Worm (Caenorhabditis elegans) whole organism, mixed stage, embryonic: ENCODE measurements around the gene math-6.
"Not testable (repeated sequence)": the region's sequence is repeated elsewhere in the genome, so short reads cannot be mapped to it uniquely, and the experiment has no call there.

ENCODE experiments used
- cnd-1 ChIP-seq: fragments of 200-800 bp; sonication (Bioruptor generic); optimal IDR thresholded peaks from 2 replicates; lab custom pipeline; 2018; ENCODE audit warnings: mild to moderate bottlenecking, missing genetic modification characterization, missing compliant biosample characterization
- drap-1 ChIP-seq: fragments of 200-800 bp; sonication (Bioruptor generic); optimal IDR thresholded peaks from 3 replicates; lab custom pipeline; 2018; ENCODE audit warnings: mild to moderate bottlenecking, missing genetic modification characterization, missing compliant biosample characterization
- lin-13 ChIP-seq: fragments of 150-350 bp; optimal IDR thresholded peaks from 2 replicates; lab custom pipeline; 2014; ENCODE audit warnings: missing biosample characterization, missing genetic modification characterization
- lsy-2 ChIP-seq: fragments of 150-350 bp; optimal IDR thresholded peaks from 2 replicates; lab custom pipeline; 2014; ENCODE audit warnings: missing biosample characterization, missing genetic modification characterization
- nhr-237 ChIP-seq: fragments of 150-350 bp; optimal IDR thresholded peaks from 2 replicates; lab custom pipeline; 2014; ENCODE audit warnings: missing biosample characterization, missing genetic modification characterization
- nhr-28 ChIP-seq: fragments of 150-350 bp; optimal IDR thresholded peaks from 2 replicates; lab custom pipeline; 2014; ENCODE audit warnings: missing biosample characterization, missing genetic modification characterization
- nhr-76 ChIP-seq: sonication (generic microtip); optimal IDR thresholded peaks from 2 replicates; lab custom pipeline; 2017; ENCODE audit warnings: missing biosample characterization, missing genetic modification characterization
- pha-4 ChIP-seq: fragments of 150-350 bp; optimal IDR thresholded peaks from 2 replicates; lab custom pipeline; 2018; ENCODE audit warnings: missing biosample characterization, missing genetic modification reagents, missing genetic modification characterization
- unc-62 ChIP-seq: fragments of 150-350 bp; optimal IDR thresholded peaks from 2 replicates; lab custom pipeline; 2014; ENCODE audit warnings: missing biosample characterization, missing genetic modification reagents, missing genetic modification characterization
- ztf-11 ChIP-seq: fragments of 150-350 bp; optimal IDR thresholded peaks from 2 replicates; lab custom pipeline; 2014; ENCODE audit warnings: missing biosample characterization, missing genetic modification characterization

DNA sequence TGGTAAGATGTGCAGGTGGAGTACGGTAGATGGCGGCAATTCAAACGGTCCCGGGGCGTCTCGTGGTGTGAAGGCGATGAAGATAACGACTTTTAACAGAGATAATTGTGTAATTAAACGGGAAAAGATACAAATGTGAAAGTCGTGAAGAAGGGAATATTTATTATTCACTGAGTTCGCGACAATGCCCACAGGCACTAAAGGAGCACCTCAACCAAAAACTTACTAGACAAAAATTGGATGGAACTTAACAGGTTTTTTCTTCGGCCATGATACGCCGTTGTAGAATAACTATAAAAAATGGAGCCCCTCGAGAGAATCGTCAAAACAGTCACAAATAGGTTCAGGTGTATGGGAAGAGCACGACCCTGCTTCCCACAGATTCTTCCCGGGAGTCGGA is 22.2 kb downstream of the math-6 start, which contains the start of gene fbxb-98:
- TF ChIP-seq ztf-11 (tag; lab: Kevin White, UChicago); pha-4 (tag; lab: Kevin White, UChicago); lsy-2; nhr-76 (tag; lab: Kevin White, UChicago); nhr-237 (tag; lab: Kevin White, UChicago); cnd-1 (tag; lab: Kevin White, UChicago); nhr-28 (tag; lab: Kevin White, UChicago); drap-1; lin-13 (tag; lab: Kevin White, UChicago); unc-62 (GFP tag; lab: Kevin White, UChicago): not testable (repeated sequence)
